Fruit fly (Drosophila melanogaster) whole organism, embryonic: ENCODE data around the gene Zasp66.

Experiments
- Ada2b ChIP-seq: fragments of 200-800 bp; sonication (Bioruptor generic); IDR thresholded peaks from 2 replicates; pipeline ENCODE4 v1.3.6; 2022; ENCODE audit warnings: missing biosample characterization, missing genetic modification characterization
- CG10209 ChIP-seq: fragments of 200-800 bp; sonication (Bioruptor generic); optimal IDR thresholded peaks from 3 replicates; lab custom pipeline; 2017; ENCODE audit warnings: missing biosample characterization, mild to moderate bottlenecking, missing genetic modification characterization, missing genetic modification reagents
- CG10462 ChIP-seq: fragments of 200-800 bp; sonication (Bioruptor generic); optimal IDR thresholded peaks from 2 replicates; lab custom pipeline; 2016; ENCODE audit warnings: missing biosample characterization, missing genetic modification characterization
- CG10543 ChIP-seq: fragments of 200-800 bp; sonication (Bioruptor generic); optimal IDR thresholded peaks from 3 replicates; lab custom pipeline; 2017; ENCODE audit warnings: missing biosample characterization, mild to moderate bottlenecking, missing genetic modification characterization, moderate library complexity
- CG10979 ChIP-seq: fragments of 200-800 bp; sonication (Bioruptor generic); optimal IDR thresholded peaks from 2 replicates; lab custom pipeline; 2018; ENCODE audit warnings: missing biosample characterization, mild to moderate bottlenecking, missing genetic modification characterization, moderate library complexity
- CG11723 ChIP-seq: fragments of 200-800 bp; sonication (Bioruptor generic); optimal IDR thresholded peaks from 2 replicates; lab custom pipeline; 2017; ENCODE audit warnings: missing biosample characterization, mild to moderate bottlenecking, missing genetic modification characterization
- CG12104 ChIP-seq: fragments of 200-800 bp; sonication (Bioruptor generic); optimal IDR thresholded peaks from 3 replicates; lab custom pipeline; 2016; ENCODE audit warnings: missing biosample characterization, missing genetic modification characterization
- CG12155 ChIP-seq: fragments of 200-800 bp; sonication (Bioruptor generic); optimal IDR thresholded peaks from 3 replicates; lab custom pipeline; 2016; ENCODE audit warnings: missing biosample characterization, missing genetic modification characterization
- CG14667 ChIP-seq: fragments of 200-800 bp; sonication (Bioruptor generic); IDR thresholded peaks from 2 replicates; pipeline ENCODE4 v1.3.6; 2022; ENCODE audit warnings: missing biosample characterization, missing genetic modification characterization
- CG1529 ChIP-seq: fragments of 200-800 bp; sonication (Bioruptor generic); optimal IDR thresholded peaks from 3 replicates; lab custom pipeline; 2018; ENCODE audit warnings: missing biosample characterization, missing genetic modification characterization
- CG17328 ChIP-seq: fragments of 200-800 bp; sonication (Bioruptor generic); IDR thresholded peaks from 2 replicates; pipeline ENCODE4 v1.3.6; 2022; ENCODE audit warnings: missing biosample characterization, missing genetic modification characterization
- CG2889 ChIP-seq: fragments of 200-800 bp; sonication (Bioruptor generic); IDR thresholded peaks from 3 replicates; pipeline ENCODE4 v1.3.6; 2022; ENCODE audit warnings: missing biosample characterization, missing genetic modification characterization
- CG33557 ChIP-seq: fragments of 200-800 bp; sonication (Bioruptor generic); optimal IDR thresholded peaks from 2 replicates; lab custom pipeline; 2019; ENCODE audit warnings: missing biosample characterization, mild to moderate bottlenecking, missing genetic modification characterization, moderate library complexity
- CG34224 ChIP-seq: fragments of 200-800 bp; sonication (Bioruptor generic); IDR thresholded peaks from 3 replicates; pipeline ENCODE4 v1.3.6; 2022; ENCODE audit warnings: missing biosample characterization, missing genetic modification characterization; ENCODE audit not compliant: partially characterized antibody
- CG7839 ChIP-seq: fragments of 200-800 bp; sonication (Bioruptor generic); optimal IDR thresholded peaks from 3 replicates; lab custom pipeline; 2018; ENCODE audit warnings: missing biosample characterization, mild to moderate bottlenecking, missing genetic modification characterization, moderate library complexity
- CG7928 ChIP-seq: fragments of 200-800 bp; sonication (Bioruptor generic); optimal IDR thresholded peaks from 2 replicates; lab custom pipeline; 2017; ENCODE audit warnings: missing biosample characterization, mild to moderate bottlenecking, missing genetic modification characterization
- CG7987 ChIP-seq: fragments of 200-800 bp; sonication (Bioruptor generic); optimal IDR thresholded peaks from 2 replicates; lab custom pipeline; 2018; ENCODE audit warnings: missing biosample characterization, mild to moderate bottlenecking, missing genetic modification characterization, moderate library complexity
- E2f1 ChIP-seq: fragments of 200-800 bp; sonication (Bioruptor generic); IDR thresholded peaks from 2 replicates; pipeline ENCODE4 v1.3.6; 2022; ENCODE audit warnings: missing biosample characterization, missing genetic modification characterization
- Fer2 ChIP-seq: fragments of 200-800 bp; sonication (Bioruptor generic); optimal IDR thresholded peaks from 2 replicates; lab custom pipeline; 2018; ENCODE audit warnings: missing biosample characterization, mild to moderate bottlenecking, missing genetic modification characterization, moderate library complexity
- HLH4C ChIP-seq: fragments of 200-800 bp; sonication (Bioruptor generic); IDR thresholded peaks from 3 replicates; pipeline ENCODE4 v1.3.6; 2022; ENCODE audit warnings: missing biosample characterization, missing genetic modification characterization; ENCODE audit not compliant: partially characterized antibody
- Hr51 ChIP-seq, 2 experiments: fragments of 200-800 bp; sonication (Bioruptor generic); optimal IDR thresholded peaks; 2 replicates in 1 of 2; 3 replicates in 1 of 2; lab custom pipeline; 2016 to 2018; ENCODE audit warnings: missing biosample characterization in 2 of 2, missing genetic modification characterization in 2 of 2, mild to moderate bottlenecking in 1 of 2, moderate library complexity in 1 of 2
- MTF-1 ChIP-seq: fragments of 200-800 bp; sonication (Bioruptor generic); optimal IDR thresholded peaks from 2 replicates; lab custom pipeline; 2018; ENCODE audit warnings: missing biosample characterization, mild to moderate bottlenecking, missing genetic modification characterization, borderline replicate concordance
- Med ChIP-seq: fragments of 200-800 bp; sonication (Bioruptor generic); peaks from one replicate; lab custom pipeline; 2016; ENCODE audit warnings: missing biosample characterization, missing genetic modification characterization, mild to moderate bottlenecking, inconsistent platforms, moderate library complexity
- NC2α ChIP-seq: fragments of 200-800 bp; sonication (Bioruptor generic); optimal IDR thresholded peaks from 2 replicates; lab custom pipeline; 2016; ENCODE audit warnings: missing biosample characterization, missing genetic modification characterization
- Taf1 ChIP-seq: fragments of 200-800 bp; sonication (Bioruptor generic); IDR thresholded peaks from 2 replicates; pipeline ENCODE4 v1.3.6; 2022; ENCODE audit warnings: missing biosample characterization, missing genetic modification characterization
- amos ChIP-seq: fragments of 200-800 bp; sonication (Bioruptor generic); IDR thresholded peaks from 2 replicates; pipeline ENCODE4 v1.3.6; 2022; ENCODE audit warnings: missing biosample characterization, missing genetic modification characterization; ENCODE audit not compliant: partially characterized antibody
- az2 ChIP-seq: fragments of 200-800 bp; sonication (Bioruptor generic); optimal IDR thresholded peaks from 3 replicates; lab custom pipeline; 2016; ENCODE audit warnings: missing biosample characterization, missing genetic modification characterization
- bsh ChIP-seq, 2 experiments: fragments of 200-800 bp; sonication (Bioruptor generic); optimal IDR thresholded peaks; 2 replicates each; lab custom pipeline; 2017 to 2018; ENCODE audit warnings: mild to moderate bottlenecking in 2 of 2, missing biosample characterization in 2 of 2, missing genetic modification characterization in 2 of 2, moderate library complexity in 1 of 2
- btn ChIP-seq: fragments of 200-800 bp; sonication (Bioruptor generic); optimal IDR thresholded peaks from 2 replicates; lab custom pipeline; 2016; ENCODE audit warnings: missing biosample characterization, missing genetic modification characterization
- chinmo ChIP-seq: fragments of 200-800 bp; sonication (Bioruptor generic); IDR thresholded peaks from 4 replicates; pipeline ENCODE4 v1.3.6; 2022; ENCODE audit warnings: missing biosample characterization, missing genetic modification characterization; ENCODE audit not compliant: partially characterized antibody
- croc ChIP-seq: fragments of 200-800 bp; sonication (Bioruptor generic); conservative IDR thresholded peaks from 3 replicates; pipeline ENCODE4 v1.3.6; 2022; ENCODE audit warnings: missing biosample characterization, missing genetic modification characterization
- dmrt11E ChIP-seq: fragments of 200-800 bp; sonication (Bioruptor generic); optimal IDR thresholded peaks from 3 replicates; lab custom pipeline; 2018; ENCODE audit warnings: missing biosample characterization, mild to moderate bottlenecking, missing genetic modification characterization, moderate library complexity
- ems ChIP-seq: fragments of 200-800 bp; sonication (Bioruptor generic); optimal IDR thresholded peaks from 3 replicates; lab custom pipeline; 2016; ENCODE audit warnings: missing biosample characterization, missing genetic modification characterization
- fd64A ChIP-seq: fragments of 200-800 bp; sonication (Bioruptor generic); optimal IDR thresholded peaks from 3 replicates; lab custom pipeline; 2018; ENCODE audit warnings: missing biosample characterization, mild to moderate bottlenecking, missing genetic modification characterization
- gfzf ChIP-seq: fragments of 200-800 bp; sonication (Bioruptor generic); optimal IDR thresholded peaks from 2 replicates; lab custom pipeline; 2016; ENCODE audit warnings: missing biosample characterization, mild to moderate bottlenecking, missing genetic modification characterization, moderate library complexity
- gro ChIP-seq: fragments of 200-800 bp; sonication (Bioruptor generic); optimal IDR thresholded peaks from 2 replicates; lab custom pipeline; 2016; ENCODE audit warnings: missing biosample characterization, missing genetic modification characterization
- hb ChIP-seq: fragments of 200-800 bp; sonication (Bioruptor generic); IDR thresholded peaks from 3 replicates; pipeline ENCODE4 v1.3.6; 2022; ENCODE audit warnings: missing biosample characterization, missing genetic modification characterization; ENCODE audit not compliant: partially characterized antibody
- hkb ChIP-seq, 2 experiments: fragments of 200-800 bp in 1 of 2; fragments of >200 bp in 1 of 2; sonication (Bioruptor generic) in 1 of 2; IDR thresholded peaks in 1 of 2; optimal IDR thresholded peaks in 1 of 2; 2 replicates each; pipeline versions ENCODE4 v1.3.6 to Lab custom; 2017 to 2022; ENCODE audit warnings: missing biosample characterization in 1 of 2, missing genetic modification characterization in 1 of 2
- hth ChIP-seq: fragments of >200 bp; optimal IDR thresholded peaks from 2 replicates; lab custom pipeline; 2017; ENCODE audit warnings: inconsistent platforms
- jigr1 ChIP-seq: fragments of 200-800 bp; sonication (Bioruptor generic); IDR thresholded peaks from 3 replicates; pipeline ENCODE4 v1.3.6; 2022; ENCODE audit warnings: missing biosample characterization, missing genetic modification characterization
- jumu ChIP-seq: fragments of 200-800 bp; sonication (Bioruptor generic); optimal IDR thresholded peaks from 3 replicates; lab custom pipeline; 2016; ENCODE audit warnings: missing biosample characterization, missing genetic modification characterization
- ken ChIP-seq: fragments of 200-800 bp; sonication (Bioruptor generic); IDR thresholded peaks from 3 replicates; pipeline ENCODE4 v1.3.6; 2022; ENCODE audit warnings: missing biosample characterization, missing genetic modification characterization
- lilli ChIP-seq: fragments of 200-800 bp; sonication (Bioruptor generic); optimal IDR thresholded peaks from 3 replicates; lab custom pipeline; 2016; ENCODE audit warnings: missing biosample characterization, missing genetic modification characterization
- pan ChIP-seq, 4 experiments: fragments of >200 bp in 3 of 4; fragments of 200-800 bp in 1 of 4; sonication (Bioruptor generic) in 1 of 4; optimal IDR thresholded peaks in 3 of 4; IDR thresholded peaks in 1 of 4; 2 replicates each; pipeline versions ENCODE4 v1.3.6 to Lab custom; 2017 to 2022; ENCODE audit warnings: missing biosample characterization in 2 of 4, missing genetic modification characterization in 2 of 4, mixed read lengths in 1 of 4
- so ChIP-seq: fragments of 200-800 bp; sonication (Bioruptor generic); IDR thresholded peaks from 3 replicates; pipeline ENCODE4 v1.3.6; 2022; ENCODE audit warnings: missing biosample characterization, missing genetic modification characterization
- ssp ChIP-seq: fragments of 200-800 bp; sonication (Bioruptor generic); IDR thresholded peaks from 2 replicates; pipeline ENCODE4 v1.3.6; 2022; ENCODE audit warnings: missing biosample characterization, missing genetic modification characterization
- tin ChIP-seq: fragments of 200-800 bp; sonication (Bioruptor generic); optimal IDR thresholded peaks from 3 replicates; lab custom pipeline; 2016; ENCODE audit warnings: missing biosample characterization, missing genetic modification characterization
- trh ChIP-seq: fragments of 200-800 bp; sonication (Bioruptor generic); optimal IDR thresholded peaks from 2 replicates; lab custom pipeline; 2016; ENCODE audit warnings: missing biosample characterization, missing genetic modification characterization

Gene Zasp66

dm6 chr3L:8682551-8683375 is 58.6 kb downstream of the Zasp66 start (continued):
- no peak for TF ChIP-seq ems (GFP tag; lab: Kevin White, UChicago)
- TF ChIP-seq CG10462: no peak
- TF ChIP-seq CG7839: peak; percentile 9
- no peak for TF ChIP-seq CG7928
- no peak for TF ChIP-seq jigr1
- no peak for TF ChIP-seq CG10209 (GFP tag; lab: Kevin White, UChicago)
- no peak for TF ChIP-seq btn (GFP tag; lab: Kevin White, UChicago)
- TF ChIP-seq tin (GFP tag; lab: Kevin White, UChicago): no peak
- no peak for TF ChIP-seq Med (GFP tag; lab: Kevin White, UChicago)
- peak; percentile 69; the same call in 2 of the 4 replicates for TF ChIP-seq chinmo (GFP tag; lab: Robert Waterston, UW)
- peak; percentile 39 for TF ChIP-seq gro
- TF ChIP-seq hth: no peak
- no peak for TF ChIP-seq HLH4C (GFP tag; lab: Robert Waterston, UW)
- TF ChIP-seq NC2α (GFP tag; lab: Kevin White, UChicago): no peak
- TF ChIP-seq az2 (GFP tag; lab: Kevin White, UChicago): no peak
- no peak for TF ChIP-seq hkb (optimal IDR thresholded peaks at IDR 0.05; lab: Kevin White, UChicago)
- no peak for TF ChIP-seq hkb (GFP tag; IDR thresholded peaks at IDR 0.05; lab: Robert Waterston, UW)
- TF ChIP-seq CG2889 (GFP tag; lab: Robert Waterston, UW): no peak
- peak; percentile 7 for TF ChIP-seq CG10543 (GFP tag; lab: Kevin White, UChicago)
- peak; percentile 34; the same call in 1 of the 2 replicates for TF ChIP-seq Ada2b
- no peak for TF ChIP-seq dmrt11E (tag; lab: Kevin White, UChicago)
- TF ChIP-seq CG7987: peak; percentile 13
- TF ChIP-seq fd64A (GFP tag; lab: Kevin White, UChicago): no peak
- peak; percentile 22 for TF ChIP-seq CG10979 (tag; lab: Kevin White, UChicago)
- no peak for TF ChIP-seq CG1529 (GFP tag; lab: Kevin White, UChicago)
- TF ChIP-seq Hr51 (GFP tag; optimal IDR thresholded peaks at IDR 0.05; lab: Kevin White, UChicago): no peak
- TF ChIP-seq pan (optimal IDR thresholded peaks at IDR 0.05; lab: Kevin White, UChicago): no peak
- TF ChIP-seq pan (GFP tag; optimal IDR thresholded peaks at IDR 0.05 in 1 of 2, IDR thresholded peaks at IDR 0.05 in 1 of 2): no peak
- no peak for TF ChIP-seq CG12104
- TF ChIP-seq ssp (GFP tag; lab: Robert Waterston, UW): no peak
- TF ChIP-seq CG11723 (GFP tag; lab: Kevin White, UChicago): no peak
- no peak for TF ChIP-seq CG14667
- TF ChIP-seq CG34224 (GFP tag; lab: Robert Waterston, UW): no peak
- no peak for TF ChIP-seq jumu (GFP tag; lab: Kevin White, UChicago)
- TF ChIP-seq amos (GFP tag; lab: Robert Waterston, UW): no peak
- no peak for TF ChIP-seq trh (GFP tag; lab: Kevin White, UChicago)
- TF ChIP-seq CG17328 (GFP tag; lab: Robert Waterston, UW): no peak
- TF ChIP-seq bsh (GFP tag; optimal IDR thresholded peaks at IDR 0.05; lab: Kevin White, UChicago): no peak
- TF ChIP-seq lilli (GFP tag; lab: Kevin White, UChicago): no peak
- TF ChIP-seq gfzf: no peak
- TF ChIP-seq Fer2 (tag; lab: Kevin White, UChicago): no peak
- no peak for TF ChIP-seq so (GFP tag; lab: Robert Waterston, UW)
- no peak for TF ChIP-seq Taf1 (GFP tag; lab: Robert Waterston, UW)
- TF ChIP-seq E2f1 (GFP tag; lab: Robert Waterston, UW): peak; percentile 29; the same call in 1 of the 2 replicates
- no peak for TF ChIP-seq ken (GFP tag; lab: Robert Waterston, UW)
- TF ChIP-seq croc (GFP tag; lab: Robert Waterston, UW): no peak
- no peak for TF ChIP-seq MTF-1 (GFP tag; lab: Kevin White, UChicago)
- no peak for TF ChIP-seq CG12155 (GFP tag; lab: Kevin White, UChicago)
- TF ChIP-seq CG33557: no peak
- no peak for TF ChIP-seq hb (GFP tag; lab: Robert Waterston, UW)
